Worm (Caenorhabditis elegans): ENCODE data around the gene cyn-11.

The cyn-11 gene

ce11 chrII:8716231-8716878 is at the start of gene cyn-11, which contains the start of gene T01B7.5 (continued):
- peak; percentile 27 to 54 for TF ChIP-seq lsy-2 (tag; optimal IDR thresholded peaks at IDR 0.05)
- no peak for TF ChIP-seq isw-1 (GFP tag; IDR thresholded peaks at IDR 0.05)
- peak; percentile 32 to 36 for TF ChIP-seq efl-1 (optimal IDR thresholded peaks at IDR 0.05)
- peak; percentile 25 to 86 for TF ChIP-seq efl-1 (GFP tag; optimal IDR thresholded peaks at IDR 0.05 in 1 of 2)

- TF ChIP-seq lin-35 (GFP tag; optimal IDR thresholded peaks at IDR 0.05) (peak in 1 of 2 experiments; percentile 25), snu-23 (GFP tag; optimal IDR thresholded peaks at IDR 0.05) (peak; percentile 29), tbx-2 (tag; optimal IDR thresholded peaks at IDR 0.05) (peak; percentile 31), unc-98 (GFP tag; IDR thresholded peaks at IDR 0.05) (no peak), grh-1 (GFP tag; IDR thresholded peaks at IDR 0.05) (no peak), lin-14 (GFP tag; optimal IDR thresholded peaks at IDR 0.05) (peak; percentile 56), nhr-71 (tag; optimal IDR thresholded peaks at IDR 0.05) (peak; percentile 46), pax-3 (tag; optimal IDR thresholded peaks at IDR 0.05) (no peak), nhr-90 (tag; optimal IDR thresholded peaks at IDR 0.05; ENCODE audit: poor library complexity) (peak; percentile 13), ceh-82 (tag; optimal IDR thresholded peaks at IDR 0.05) (no peak), efl-1 (optimal IDR thresholded peaks at IDR 0.05) (no peak), efl-1 (GFP tag; optimal IDR thresholded peaks at IDR 0.05 in 1 of 2) (no peak), elt-3 (tag; optimal IDR thresholded peaks at IDR 0.05) (peak in 2 of 6 experiments; percentile 57 to 60), aha-1 (tag; optimal IDR thresholded peaks at IDR 0.05) (no peak), sptf-1 (tag; optimal IDR thresholded peaks at IDR 0.05) (no peak), blmp-1 (tag; optimal IDR thresholded peaks at IDR 0.05) (peak; percentile 42), hlh-17 (GFP tag; optimal IDR thresholded peaks at IDR 0.05; ENCODE audit: borderline replicate concordance) (no peak), hpl-2 (GFP tag; optimal IDR thresholded peaks at IDR 0.05) (no peak), lir-3 (tag; optimal IDR thresholded peaks at IDR 0.05; ENCODE audit: poor library complexity) (no peak), nhr-84 (tag; optimal IDR thresholded peaks at IDR 0.05) (no peak), egl-13 (tag; optimal IDR thresholded peaks at IDR 0.05) (no peak), nhr-85 (tag) (peak; percentile 90), ceh-88 (GFP tag; IDR thresholded peaks at IDR 0.05) (no peak), mdl-1 (tag; optimal IDR thresholded peaks at IDR 0.05) (peak in 1 of 2 experiments; percentile 76), fkh-4 (tag; optimal IDR thresholded peaks at IDR 0.05; ENCODE audit: borderline replicate concordance) (no peak), nhr-20 (tag; optimal IDR thresholded peaks at IDR 0.05) (peak; percentile 90)
Measured at ce11 chrII:8765131-8765530, 49.0 kb upstream of the cyn-11 start.

ce11 chrII:8764332-8764731 is 48.3 kb upstream of the cyn-11 start:
- peak; percentile 17 for TF ChIP-seq nhr-20 (tag; optimal IDR thresholded peaks at IDR 0.05)
- peak; percentile 30 for TF ChIP-seq lin-14 (GFP tag; optimal IDR thresholded peaks at IDR 0.05)
- peak; percentile 80 for TF ChIP-seq nhr-85 (tag)
- TF ChIP-seq nhr-19 (GFP tag; conservative IDR thresholded peaks at IDR 0.05) = 0 out of 2 replicates have a peak, but pooled peaks have one; percentile 9
- TF ChIP-seq elt-3 (tag; optimal IDR thresholded peaks at IDR 0.05) = peak in 2 of 6 experiments; percentile 13 to 55
- no peak for TF ChIP-seq lin-15B (tag; optimal IDR thresholded peaks at IDR 0.05)
- no peak for TF ChIP-seq C04F5.9 (tag; optimal IDR thresholded peaks at IDR 0.05)
- peak; percentile 3 for TF ChIP-seq blmp-1 (tag; optimal IDR thresholded peaks at IDR 0.05)

- TF ChIP-seq fkh-10 (GFP tag; optimal IDR thresholded peaks at IDR 0.05) (no peak), zag-1 (tag; optimal IDR thresholded peaks at IDR 0.05) (no peak), efl-1 (optimal IDR thresholded peaks at IDR 0.05) (no peak), efl-1 (GFP tag; optimal IDR thresholded peaks at IDR 0.05 in 1 of 2) (peak in 1 of 2 experiments; percentile 44), unc-86 (tag; optimal IDR thresholded peaks at IDR 0.05) (no peak), irx-1 (tag; optimal IDR thresholded peaks at IDR 0.05) (no peak)
Measured at ce11 chrII:8763367-8763766, 47.3 kb upstream of the cyn-11 start.
